Worm (Caenorhabditis elegans): Measurements from ENCODE around the gene pezo-1.

DNA sequence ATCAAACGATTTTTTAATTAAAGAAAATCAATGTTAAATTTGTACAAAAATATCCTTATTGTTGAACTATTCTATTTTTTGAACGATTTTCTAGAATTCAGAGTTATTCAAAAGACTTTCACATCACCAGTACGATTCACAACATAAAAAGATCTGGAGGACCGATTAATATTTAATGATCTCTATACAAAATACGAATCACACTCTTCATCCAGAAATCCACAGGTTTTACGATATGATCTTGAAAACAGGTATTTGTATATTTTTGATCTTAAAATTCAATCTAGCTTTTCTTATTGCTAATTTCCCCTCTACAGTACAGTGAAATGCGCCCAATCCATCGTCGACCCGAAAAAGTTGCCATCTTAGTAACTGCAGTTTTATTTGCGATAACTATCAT, 61.7 kb downstream of the pezo-1 start, which contains the start of gene F49C12.5:
- TF ChIP-seq flt-1 (GFP tag; IDR thresholded peaks at IDR 0.05) (no peak), T22C8.4 (GFP tag; IDR thresholded peaks at IDR 0.05) (no peak), ref-1 (GFP tag; conservative IDR thresholded peaks at IDR 0.05) (no peak), ztf-23 (GFP tag; IDR thresholded peaks at IDR 0.05) (no peak)
